Worm (Caenorhabditis elegans) whole organism, L1 larva: ENCODE data around the gene cest-12.

ENCODE experiments used
- aly-2 ChIP-seq: fragments of 150-350 bp; optimal IDR thresholded peaks from 2 replicates; lab custom pipeline; 2014; ENCODE audit warnings: missing biosample characterization, missing genetic modification characterization
- ceh-82 ChIP-seq, 3 experiments: fragments of 150-350 bp in 1 of 3; sonication (generic microtip) in 2 of 3; optimal IDR thresholded peaks; 2 replicates each; lab custom pipeline; 2014 to 2017; ENCODE audit warnings: missing biosample characterization in 3 of 3, missing genetic modification characterization in 3 of 3
- egl-27 ChIP-seq, 2 experiments: fragments of 150-350 bp in 1 of 2; sonication (generic microtip); optimal IDR thresholded peaks; 3 replicates each; lab custom pipeline; 2017 to 2018; ENCODE audit warnings: missing biosample characterization in 2 of 2, missing genetic modification characterization in 2 of 2, missing genetic modification reagents in 2 of 2
- jun-1 ChIP-seq: fragments of 150-350 bp; optimal IDR thresholded peaks from 2 replicates; lab custom pipeline; 2014; ENCODE audit warnings: missing biosample characterization, missing genetic modification reagents, missing genetic modification characterization
- lin-15B ChIP-seq: fragments of 150-350 bp; sonication (generic microtip); optimal IDR thresholded peaks from 3 replicates; lab custom pipeline; 2014; ENCODE audit warnings: missing biosample characterization, missing genetic modification characterization
- nhr-12 ChIP-seq: sonication (generic microtip); optimal IDR thresholded peaks from 2 replicates; lab custom pipeline; 2017; ENCODE audit warnings: missing biosample characterization, missing genetic modification characterization
- nhr-237 ChIP-seq: fragments of 150-350 bp; optimal IDR thresholded peaks from 2 replicates; lab custom pipeline; 2014; ENCODE audit warnings: missing biosample characterization, missing genetic modification characterization
- nhr-28 ChIP-seq: fragments of 150-350 bp; optimal IDR thresholded peaks from 2 replicates; lab custom pipeline; 2014; ENCODE audit warnings: missing biosample characterization, missing genetic modification characterization
- nhr-77 ChIP-seq: fragments of 150-350 bp; optimal IDR thresholded peaks from 2 replicates; lab custom pipeline; 2014; ENCODE audit warnings: missing biosample characterization, missing genetic modification characterization
- nhr-85 ChIP-seq: sonication (generic microtip); peaks from one replicate; lab custom pipeline; 2016; ENCODE audit warnings: missing genetic modification characterization, inconsistent platforms, missing compliant biosample characterization
- nhr-90 ChIP-seq: sonication (generic microtip); optimal IDR thresholded peaks from 2 replicates; lab custom pipeline; 2016; ENCODE audit warnings: mild to moderate bottlenecking, missing genetic modification characterization, missing compliant biosample characterization; ENCODE audit not compliant: poor library complexity
- unc-62 ChIP-seq: fragments of 150-350 bp; optimal IDR thresholded peaks from 2 replicates; lab custom pipeline; 2014; ENCODE audit warnings: missing biosample characterization, missing genetic modification reagents, missing genetic modification characterization
- ztf-11 ChIP-seq, 2 experiments: sonication (generic microtip); optimal IDR thresholded peaks; 2 replicates each; lab custom pipeline; 2016 to 2017; ENCODE audit warnings: missing genetic modification characterization in 2 of 2, missing biosample characterization in 1 of 2, missing compliant biosample characterization in 1 of 2

DNA sequence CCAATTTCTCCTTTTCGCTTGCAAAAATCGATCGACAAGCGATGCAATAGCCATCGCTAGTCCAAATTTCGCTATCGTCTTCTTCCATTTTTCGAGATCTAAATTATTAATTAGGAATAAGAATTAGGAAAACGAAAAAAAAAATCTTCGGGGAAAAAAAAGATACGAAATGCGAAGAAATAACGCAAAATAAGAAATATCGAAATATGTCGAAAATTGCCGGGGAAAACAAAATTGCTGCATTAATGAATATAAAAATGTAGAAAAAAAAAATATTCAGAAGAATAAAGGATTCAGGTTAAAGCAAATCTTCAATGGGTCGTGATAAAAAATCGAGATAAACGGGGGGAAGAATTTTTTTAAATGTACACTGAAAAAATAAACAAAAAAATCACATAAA, 55.1 kb downstream of the cest-12 start, which contains the start of gene Y79H2A.3:
- no peak for TF ChIP-seq nhr-28 (tag; lab: Kevin White, UChicago)
- no peak for TF ChIP-seq nhr-12
- TF ChIP-seq nhr-90: no peak
- TF ChIP-seq ceh-82 (tag; optimal IDR thresholded peaks at IDR 0.05; lab: Kevin White, UChicago): no peak
- TF ChIP-seq aly-2 (tag; lab: Kevin White, UChicago): no peak
- TF ChIP-seq unc-62 (GFP tag; lab: Kevin White, UChicago): no peak
- no peak for TF ChIP-seq nhr-85 (tag; lab: Kevin White, UChicago)
- no peak for TF ChIP-seq jun-1 (tag; lab: Kevin White, UChicago)
- TF ChIP-seq egl-27 (tag; optimal IDR thresholded peaks at IDR 0.05; lab: Kevin White, UChicago): no peak
- no peak for TF ChIP-seq nhr-237 (tag; lab: Kevin White, UChicago)
- no peak for TF ChIP-seq nhr-77 (tag; lab: Kevin White, UChicago)
- TF ChIP-seq ztf-11 (tag; optimal IDR thresholded peaks at IDR 0.05; lab: Kevin White, UChicago): no peak
- TF ChIP-seq lin-15B (tag; lab: Kevin White, UChicago): no peak
